Worm (Caenorhabditis elegans) whole organism, L1 larva: Measurements from ENCODE around the gene srx-136.

Experiments
- ama-1 ChIP-seq: fragments of 150-350 bp; optimal IDR thresholded peaks from 2 replicates; lab custom pipeline; 2014
- ces-1 ChIP-seq: fragments of 150-350 bp; optimal IDR thresholded peaks from 2 replicates; lab custom pipeline; 2014; ENCODE audit warnings: missing biosample characterization, missing genetic modification reagents, missing genetic modification characterization
- dsc-1 ChIP-seq: sonication (generic microtip); optimal IDR thresholded peaks from 2 replicates; lab custom pipeline; 2016; ENCODE audit warnings: mild to moderate bottlenecking, missing genetic modification characterization, missing compliant biosample characterization
- nhr-47 ChIP-seq: sonication (generic microtip); optimal IDR thresholded peaks from 2 replicates; lab custom pipeline; 2016; ENCODE audit warnings: mild to moderate bottlenecking, missing genetic modification characterization, moderate library complexity, missing compliant biosample characterization
- snpc-4 ChIP-seq: fragments of 150-350 bp; optimal IDR thresholded peaks from 2 replicates; lab custom pipeline; 2014; ENCODE audit warnings: missing biosample characterization, missing genetic modification characterization
- ztf-4 ChIP-seq: fragments of 150-350 bp; optimal IDR thresholded peaks from 2 replicates; lab custom pipeline; 2014; ENCODE audit warnings: missing biosample characterization, missing genetic modification characterization

DNA sequence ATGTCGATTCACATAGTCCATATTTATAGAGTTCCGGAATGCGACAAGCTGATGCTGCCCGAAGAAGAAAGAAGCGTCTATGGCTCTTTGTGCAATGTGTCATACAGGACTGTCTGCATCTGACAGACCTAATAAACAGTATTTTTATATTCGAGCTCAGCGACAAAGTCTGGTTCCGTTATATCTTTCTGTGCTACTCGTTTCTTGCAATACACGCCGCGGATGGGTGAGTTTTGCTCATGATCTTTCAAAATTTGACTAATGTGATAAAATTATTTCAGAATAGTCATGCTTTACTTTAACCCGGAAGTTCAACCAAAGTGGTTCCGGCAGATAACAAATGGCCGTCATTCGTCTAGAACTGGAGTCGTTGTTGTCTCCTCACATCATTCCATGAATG is 6.5 kb downstream of the srx-136 start:
- TF ChIP-seq snpc-4 (no peak), nhr-47 (tag; lab: Kevin White, UChicago) (no peak), ama-1 (lab: Kevin White, UChicago) (no peak), dsc-1 (no peak), ces-1 (GFP tag; lab: Kevin White, UChicago) (no peak), ztf-4 (no peak)
